Fruit fly (Drosophila melanogaster): ENCODE data around the gene gammaTub23C.
A peak's percentile ranks its signal among the peaks of the same experiment; 100 is the strongest.

Gene gammaTub23C

DNA sequence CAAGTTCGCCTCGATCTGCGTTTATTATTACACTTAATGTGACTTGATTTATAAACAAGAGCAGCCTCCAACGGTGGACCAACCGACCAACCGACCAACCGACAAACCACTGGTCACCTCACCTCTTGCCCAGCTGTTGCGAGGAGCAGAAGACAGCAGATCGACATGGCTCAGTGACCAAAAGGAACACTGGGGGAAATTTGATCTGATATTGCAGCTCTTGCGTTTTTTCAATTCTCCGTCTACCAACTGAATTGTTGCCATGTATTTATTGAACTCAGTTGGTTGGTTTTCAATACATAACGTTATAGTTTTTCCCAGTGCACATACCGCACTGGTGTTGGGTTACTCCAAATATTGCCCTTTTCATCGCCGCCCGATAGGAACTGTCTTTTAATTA is 31.9 kb downstream of the gammaTub23C start (continued):
- peak; percentile 48 for TF ChIP-seq Ets96B (tag; optimal IDR thresholded peaks at IDR 0.05)
- TF ChIP-seq spab (GFP tag; optimal IDR thresholded peaks at IDR 0.05): peak; percentile 17
- TF ChIP-seq CG1621 (tag; optimal IDR thresholded peaks at IDR 0.05): peak; percentile 15
- TF ChIP-seq eg (GFP tag; IDR thresholded peaks at IDR 0.05): no peak

DNA sequence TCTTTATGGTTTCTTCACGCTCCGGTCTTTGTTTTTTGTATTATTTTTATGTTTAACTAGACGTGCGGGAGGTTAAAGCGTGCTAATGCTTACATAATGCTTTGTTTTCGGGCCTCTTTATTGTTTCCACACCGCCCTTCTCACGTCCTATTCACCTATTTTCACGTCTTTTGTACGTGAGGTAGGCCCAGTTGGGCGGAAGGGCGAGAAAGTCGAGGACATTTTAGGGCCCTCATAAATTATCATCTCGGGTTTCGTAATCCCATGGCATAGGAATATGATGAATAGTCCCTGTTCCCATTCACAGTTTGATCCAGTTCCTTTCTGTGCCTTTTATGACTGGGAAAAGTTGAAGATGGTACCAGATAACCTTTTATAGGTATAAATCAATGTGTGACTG is 32.8 kb downstream of the gammaTub23C start:
- no peak for TF ChIP-seq fd85E (GFP tag; optimal IDR thresholded peaks at IDR 0.05)
- TF ChIP-seq spab (GFP tag; optimal IDR thresholded peaks at IDR 0.05): no peak
- TF ChIP-seq topi (GFP tag; optimal IDR thresholded peaks at IDR 0.05): no peak
- TF ChIP-seq achi (GFP tag; optimal IDR thresholded peaks at IDR 0.05): no peak

DNA sequence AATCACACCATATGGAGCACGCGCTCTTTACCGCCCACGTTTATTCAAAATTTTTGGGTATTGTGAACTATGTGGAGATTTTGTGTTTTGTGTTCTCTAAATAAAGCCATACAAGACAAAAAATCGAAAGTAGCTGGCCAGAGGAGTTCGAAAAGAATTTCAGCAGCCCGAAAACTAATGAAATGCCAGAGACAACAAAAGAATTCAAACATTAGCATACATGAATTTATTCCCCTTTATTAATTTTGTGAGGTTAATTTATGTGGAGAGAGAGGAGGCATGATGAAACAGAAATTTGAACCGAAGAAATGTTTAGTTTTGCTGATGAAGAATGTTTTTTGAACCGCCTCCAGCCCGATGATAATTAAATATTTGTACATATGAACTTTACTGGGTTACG is 33.5 kb downstream of the gammaTub23C start:
- TF ChIP-seq Hr4 (GFP tag; optimal IDR thresholded peaks at IDR 0.05): no peak
- TF ChIP-seq vri (GFP tag; optimal IDR thresholded peaks at IDR 0.05): no peak
- TF ChIP-seq Sox102F (GFP tag; optimal IDR thresholded peaks at IDR 0.05): no peak
- TF ChIP-seq CG7368 (GFP tag; optimal IDR thresholded peaks at IDR 0.05): no peak
- TF ChIP-seq CG6276 (GFP tag; optimal IDR thresholded peaks at IDR 0.05): no peak

DNA sequence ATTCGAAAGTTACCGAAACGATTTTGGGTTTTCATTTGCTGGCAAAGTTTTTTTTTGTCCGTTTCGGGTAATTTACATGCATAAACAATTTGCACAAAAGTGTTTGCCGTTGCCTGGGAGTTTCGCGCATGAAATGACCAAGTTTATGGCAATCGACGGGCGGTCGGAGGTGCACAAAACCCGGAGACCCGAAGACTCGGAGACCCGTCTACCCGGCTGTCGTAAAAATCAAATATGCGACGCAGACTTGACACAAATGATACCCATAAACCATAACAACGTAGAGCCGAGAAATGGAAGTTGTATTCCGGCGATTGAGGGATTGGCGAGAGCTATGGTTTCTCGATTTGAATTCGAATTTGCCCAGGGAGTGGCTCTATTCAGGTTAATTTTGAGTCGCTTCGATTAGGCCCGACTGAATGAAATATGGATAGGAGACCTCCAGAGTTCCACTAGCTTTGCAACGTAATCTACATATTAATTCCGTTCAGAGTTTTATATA is 34.3 kb downstream of the gammaTub23C start:
- TF ChIP-seq CG8119 (GFP tag; IDR thresholded peaks at IDR 0.05): no peak
- no peak for TF ChIP-seq fd59A (GFP tag; optimal IDR thresholded peaks at IDR 0.05)
- TF ChIP-seq CG9139 (GFP tag; optimal IDR thresholded peaks at IDR 0.05): no peak
- no peak for TF ChIP-seq CG3032 (tag; optimal IDR thresholded peaks at IDR 0.05)
- TF ChIP-seq ss (GFP tag; optimal IDR thresholded peaks at IDR 0.05): no peak
- TF ChIP-seq Ets96B (tag; optimal IDR thresholded peaks at IDR 0.05): no peak
- TF ChIP-seq Hr4 (GFP tag; optimal IDR thresholded peaks at IDR 0.05): no peak
- no peak for TF ChIP-seq cyc (GFP tag; optimal IDR thresholded peaks at IDR 0.05)
- TF ChIP-seq Hr38 (GFP tag; optimal IDR thresholded peaks at IDR 0.05): no peak
- no peak for TF ChIP-seq salr (GFP tag; optimal IDR thresholded peaks at IDR 0.05)
- TF ChIP-seq fd85E (GFP tag; optimal IDR thresholded peaks at IDR 0.05): no peak
- no peak for TF ChIP-seq OdsH (GFP tag; optimal IDR thresholded peaks at IDR 0.05)
- TF ChIP-seq topi (GFP tag; optimal IDR thresholded peaks at IDR 0.05): no peak
- no peak for TF ChIP-seq eg (GFP tag; IDR thresholded peaks at IDR 0.05)

DNA sequence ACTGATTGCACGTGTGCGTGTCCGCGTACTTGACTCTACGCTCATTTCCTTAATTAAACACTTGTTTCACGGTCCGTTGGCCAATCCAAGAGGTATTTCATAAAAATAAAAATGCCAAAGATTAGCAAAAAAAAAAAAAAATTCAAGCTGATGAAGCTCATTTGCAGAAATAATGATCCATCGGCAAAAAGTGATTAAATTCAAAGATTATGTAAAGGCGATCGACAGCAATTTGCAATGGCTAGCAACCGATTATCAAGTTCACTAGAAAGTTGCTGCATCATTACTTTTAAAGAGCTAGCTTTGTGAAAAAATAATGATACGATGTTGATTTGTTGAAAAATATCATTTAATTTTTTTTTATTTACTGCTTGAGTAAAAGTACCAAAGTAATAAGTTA is 36.7 kb downstream of the gammaTub23C start:
- no peak for TF ChIP-seq Hr4 (GFP tag; optimal IDR thresholded peaks at IDR 0.05)
- no peak for TF ChIP-seq salr (GFP tag; optimal IDR thresholded peaks at IDR 0.05)
- no peak for TF ChIP-seq acj6 (GFP tag; optimal IDR thresholded peaks at IDR 0.05)
- TF ChIP-seq topi (GFP tag; optimal IDR thresholded peaks at IDR 0.05): no peak
- TF ChIP-seq CG34406 (GFP tag; optimal IDR thresholded peaks at IDR 0.05): no peak
- TF ChIP-seq Eip75B (GFP tag; optimal IDR thresholded peaks at IDR 0.05): no peak
- no peak for TF ChIP-seq CG11294 (GFP tag; IDR thresholded peaks at IDR 0.05)
- TF ChIP-seq CG4318 (GFP tag; optimal IDR thresholded peaks at IDR 0.05): no peak
- no peak for TF ChIP-seq Eip93F (GFP tag; optimal IDR thresholded peaks at IDR 0.05)
- no peak for TF ChIP-seq Hr39 (GFP tag; optimal IDR thresholded peaks at IDR 0.05)
- no peak for TF ChIP-seq Sox15 (GFP tag; optimal IDR thresholded peaks at IDR 0.05)
- TF ChIP-seq Blimp-1 (GFP tag; optimal IDR thresholded peaks at IDR 0.05): no peak
- TF ChIP-seq spab (GFP tag; optimal IDR thresholded peaks at IDR 0.05): no peak
- TF ChIP-seq dsx (GFP tag; optimal IDR thresholded peaks at IDR 0.05; ENCODE audit: poor library complexity, severe bottlenecking): no peak
- no peak for TF ChIP-seq CG16779 (tag; optimal IDR thresholded peaks at IDR 0.05)
- no peak for TF ChIP-seq Smox (GFP tag; optimal IDR thresholded peaks at IDR 0.05)
- TF ChIP-seq CG6854 (GFP tag; optimal IDR thresholded peaks at IDR 0.05): no peak
- no peak for TF ChIP-seq net (GFP tag; optimal IDR thresholded peaks at IDR 0.05)
- TF ChIP-seq Eip78C (GFP tag): no peak
- no peak for TF ChIP-seq svp (GFP tag)

Measured in whole organism, prepupa.